Worm (Caenorhabditis elegans) whole organism, young adult: ENCODE data around the gene math-42.
A peak's percentile ranks its signal among the peaks of the same experiment; 100 is the strongest.

Source experiments
- D2030.7 ChIP-seq: fragments of 200-800 bp; sonication (Bioruptor generic); IDR thresholded peaks from 2 replicates; pipeline ENCODE4 v1.3.6; 2022; ENCODE audit warnings: missing genetic modification reagents, missing genetic modification characterization, missing compliant biosample characterization
- F33H1.4 ChIP-seq: fragments of 200-800 bp; sonication (Bioruptor generic); IDR thresholded peaks from 2 replicates; pipeline ENCODE4 v1.3.6; 2022; ENCODE audit warnings: missing genetic modification reagents, missing genetic modification characterization, missing compliant biosample characterization
- F39B2.1 ChIP-seq: fragments of 200-800 bp; sonication (Bioruptor generic); IDR thresholded peaks from 2 replicates; pipeline ENCODE4 v1.3.6; 2022; ENCODE audit warnings: missing genetic modification reagents, missing genetic modification characterization, missing compliant biosample characterization
- K12H6.12 ChIP-seq: fragments of 200-800 bp; sonication (Bioruptor generic); optimal IDR thresholded peaks from 2 replicates; lab custom pipeline; 2018; ENCODE audit warnings: mild to moderate bottlenecking, missing genetic modification characterization, missing compliant biosample characterization
- T07F8.4 ChIP-seq: sonication (generic microtip); optimal IDR thresholded peaks from 2 replicates; lab custom pipeline; 2016; ENCODE audit warnings: mild to moderate bottlenecking, missing genetic modification characterization, moderate library complexity, missing compliant biosample characterization
- ZK185.1 ChIP-seq: sonication (generic microtip); optimal IDR thresholded peaks from 2 replicates; lab custom pipeline; 2016; ENCODE audit warnings: mild to moderate bottlenecking, missing genetic modification characterization, missing compliant biosample characterization; ENCODE audit not compliant: poor library complexity, severe bottlenecking
- athp-1 ChIP-seq: sonication (generic microtip); optimal IDR thresholded peaks from 2 replicates; lab custom pipeline; 2017; ENCODE audit warnings: mild to moderate bottlenecking, missing genetic modification characterization, missing compliant biosample characterization
- attf-3 ChIP-seq: fragments of 200-800 bp; sonication (Bioruptor generic); conservative IDR thresholded peaks from 2 replicates; pipeline ENCODE4 v1.3.6; 2022; ENCODE audit warnings: missing genetic modification reagents, missing genetic modification characterization, missing compliant biosample characterization
- attf-5 ChIP-seq: fragments of 200-800 bp; sonication (Bioruptor generic); optimal IDR thresholded peaks from 2 replicates; lab custom pipeline; 2018; ENCODE audit warnings: mild to moderate bottlenecking, missing genetic modification characterization, missing compliant biosample characterization
- bed-2 ChIP-seq: fragments of 200-800 bp; sonication (Bioruptor generic); IDR thresholded peaks from 2 replicates; pipeline ENCODE4 v1.3.6; 2022; ENCODE audit warnings: missing genetic modification reagents, missing genetic modification characterization, missing compliant biosample characterization
- ceh-27 ChIP-seq: fragments of 200-800 bp; sonication (Bioruptor generic); optimal IDR thresholded peaks from 2 replicates; lab custom pipeline; 2018; ENCODE audit warnings: mild to moderate bottlenecking, missing genetic modification characterization, moderate library complexity, missing compliant biosample characterization
- dox-1 ChIP-seq: fragments of 200-800 bp; sonication (Bioruptor generic); IDR thresholded peaks from 2 replicates; pipeline ENCODE4 v1.3.6; 2022; ENCODE audit warnings: missing genetic modification reagents, missing genetic modification characterization, missing compliant biosample characterization
- efl-1 ChIP-seq: fragments of 150-350 bp; optimal IDR thresholded peaks from 2 replicates; lab custom pipeline; 2014; ENCODE audit warnings: missing biosample characterization, missing genetic modification reagents, missing genetic modification characterization
- hmg-1.2 ChIP-seq: fragments of 200-800 bp; sonication (Bioruptor generic); IDR thresholded peaks from 2 replicates; pipeline ENCODE4 v1.3.6; 2022; ENCODE audit warnings: missing genetic modification reagents, missing genetic modification characterization, missing compliant biosample characterization
- lag-1 ChIP-seq: fragments of 200-800 bp; sonication (Bioruptor generic); IDR thresholded peaks from 2 replicates; pipeline ENCODE4 v1.3.6; 2022; ENCODE audit warnings: missing genetic modification reagents, missing genetic modification characterization, missing compliant biosample characterization
- let-607 ChIP-seq, 2 experiments: fragments of 200-800 bp in 1 of 2; sonication (Bioruptor generic) in 1 of 2; sonication (generic microtip) in 1 of 2; optimal IDR thresholded peaks; 2 replicates each; lab custom pipeline; 2016 to 2018; ENCODE audit warnings: mild to moderate bottlenecking in 2 of 2, missing compliant biosample characterization in 2 of 2, missing genetic modification characterization in 2 of 2, moderate library complexity in 2 of 2, missing genotype in 1 of 2
- lin-54 ChIP-seq: fragments of 200-800 bp; sonication (Bioruptor generic); optimal IDR thresholded peaks from 2 replicates; lab custom pipeline; 2018; ENCODE audit warnings: mild to moderate bottlenecking, missing genetic modification characterization, missing compliant biosample characterization
- lsl-1 ChIP-seq: fragments of 200-800 bp; sonication (Bioruptor generic); optimal IDR thresholded peaks from 2 replicates; lab custom pipeline; 2018; ENCODE audit warnings: mild to moderate bottlenecking, missing genetic modification characterization, moderate library complexity, missing compliant biosample characterization
- lsy-27 ChIP-seq: sonication (generic microtip); optimal IDR thresholded peaks from 2 replicates; lab custom pipeline; 2017; ENCODE audit warnings: missing genetic modification characterization, mild to moderate bottlenecking, missing compliant biosample characterization, antibody characterized with exemption, missing genotype, borderline replicate concordance; ENCODE audit not compliant: insufficient read depth
- madf-3 ChIP-seq: fragments of 200-800 bp; sonication (Bioruptor generic); IDR thresholded peaks from 2 replicates; pipeline ENCODE4 v1.3.6; 2022; ENCODE audit warnings: missing genetic modification reagents, missing genetic modification characterization, missing compliant biosample characterization
- madf-6 ChIP-seq: fragments of 200-800 bp; sonication (Bioruptor generic); IDR thresholded peaks from 2 replicates; pipeline ENCODE4 v1.3.6; 2022; ENCODE audit warnings: missing genetic modification reagents, missing genetic modification characterization, missing compliant biosample characterization
- mcd-1 ChIP-seq: fragments of 200-800 bp; sonication (Bioruptor generic); IDR thresholded peaks from 2 replicates; pipeline ENCODE4 v1.3.6; 2022; ENCODE audit warnings: missing genetic modification reagents, missing genetic modification characterization, missing compliant biosample characterization
- mes-4 ChIP-seq: sonication (generic microtip); optimal IDR thresholded peaks from 2 replicates; lab custom pipeline; 2016; ENCODE audit warnings: missing genotype, missing genetic modification characterization, missing compliant biosample characterization
- nfya-1 ChIP-seq: sonication (generic microtip); optimal IDR thresholded peaks from 2 replicates; lab custom pipeline; 2017; ENCODE audit warnings: antibody characterized with exemption, missing compliant biosample characterization, missing genetic modification characterization, borderline replicate concordance; ENCODE audit not compliant: insufficient read depth
- nfyb-1 ChIP-seq: fragments of 200-800 bp; sonication (Bioruptor generic); IDR thresholded peaks from 2 replicates; pipeline ENCODE4 v1.3.6; 2022; ENCODE audit warnings: missing genetic modification reagents, missing genetic modification characterization, missing compliant biosample characterization
- nhr-27 ChIP-seq: fragments of 200-800 bp; sonication (Bioruptor generic); optimal IDR thresholded peaks from 2 replicates; lab custom pipeline; 2018; ENCODE audit warnings: mild to moderate bottlenecking, missing genetic modification characterization, moderate library complexity, missing compliant biosample characterization
- nhr-80 ChIP-seq: sonication (generic microtip); optimal IDR thresholded peaks from 2 replicates; lab custom pipeline; 2016; ENCODE audit warnings: missing genetic modification characterization, missing compliant biosample characterization
- rec-8 ChIP-seq, 2 experiments: sonication (generic microtip); optimal IDR thresholded peaks; 2 replicates each; lab custom pipeline; 2016; ENCODE audit warnings: mild to moderate bottlenecking in 2 of 2, missing genetic modification characterization in 2 of 2, missing genetic modification reagents in 2 of 2, missing genotype in 2 of 2, missing biosample characterization in 1 of 2, missing compliant biosample characterization in 1 of 2, moderate library complexity in 1 of 2
- rpc-1 ChIP-seq, 2 experiments: fragments of 150-350 bp in 1 of 2; sonication (generic microtip) in 1 of 2; optimal IDR thresholded peaks; 2 replicates each; lab custom pipeline; 2014 to 2018; ENCODE audit warnings: missing biosample characterization in 1 of 2, missing genetic modification characterization in 1 of 2, missing genetic modification reagents in 1 of 2, missing genotype in 1 of 2
- sea-2 ChIP-seq: fragments of 200-800 bp; sonication (Bioruptor generic); IDR thresholded peaks from 2 replicates; pipeline ENCODE4 v1.3.6; 2022; ENCODE audit warnings: missing genetic modification characterization, missing compliant biosample characterization
- snpc-1.1 ChIP-seq: sonication (generic microtip); optimal IDR thresholded peaks from 2 replicates; lab custom pipeline; 2017; ENCODE audit warnings: missing genetic modification characterization, mild to moderate bottlenecking, missing compliant biosample characterization, antibody characterized with exemption, moderate library complexity, missing genotype, missing genetic modification reagents; ENCODE audit not compliant: insufficient read depth
- snpc-3.4 ChIP-seq: sonication (generic microtip); optimal IDR thresholded peaks from 2 replicates; lab custom pipeline; 2017; ENCODE audit warnings: missing genetic modification characterization, mild to moderate bottlenecking, missing compliant biosample characterization, antibody characterized with exemption, moderate library complexity, missing genotype, missing genetic modification reagents
- snpc-4 ChIP-seq, 5 experiments: fragments of 150-350 bp in 1 of 5; sonication (generic microtip) in 4 of 5; optimal IDR thresholded peaks; 2 replicates each; lab custom pipeline; 2014 to 2018; ENCODE audit warnings: missing genetic modification characterization in 5 of 5, missing biosample characterization in 3 of 5, antibody characterized with exemption in 2 of 5, mild to moderate bottlenecking in 2 of 5, missing compliant biosample characterization in 2 of 5, missing genotype in 2 of 5, moderate library complexity in 2 of 5, missing genetic modification reagents in 1 of 5
- sptf-2 ChIP-seq: fragments of 200-800 bp; sonication (Bioruptor generic); optimal IDR thresholded peaks from 2 replicates; lab custom pipeline; 2018; ENCODE audit warnings: mild to moderate bottlenecking, missing genetic modification characterization, missing compliant biosample characterization
- tbp1 ChIP-seq: fragments of 200-800 bp; sonication (Bioruptor generic); optimal IDR thresholded peaks from 2 replicates; lab custom pipeline; 2018; ENCODE audit warnings: mild to moderate bottlenecking, missing genetic modification characterization, missing compliant biosample characterization
- zfh-2 ChIP-seq: fragments of 200-800 bp; sonication (Bioruptor generic); conservative IDR thresholded peaks from 2 replicates; pipeline ENCODE4 v1.3.6; 2022; ENCODE audit warnings: missing genetic modification reagents, missing genetic modification characterization, missing compliant biosample characterization
- ztf-18 ChIP-seq: sonication (generic microtip); optimal IDR thresholded peaks from 2 replicates; lab custom pipeline; 2016; ENCODE audit warnings: missing genotype, mild to moderate bottlenecking, missing genetic modification characterization, missing compliant biosample characterization
- ztf-22 ChIP-seq: fragments of 200-800 bp; sonication (Bioruptor generic); optimal IDR thresholded peaks from 2 replicates; lab custom pipeline; 2018; ENCODE audit warnings: mild to moderate bottlenecking, missing genetic modification characterization, moderate library complexity, missing compliant biosample characterization
- ztf-3 ChIP-seq: fragments of 200-800 bp; sonication (Bioruptor generic); optimal IDR thresholded peaks from 2 replicates; lab custom pipeline; 2018; ENCODE audit warnings: mild to moderate bottlenecking, missing genetic modification characterization, missing compliant biosample characterization

math-42 gene

ce11 chrII:2099139-2099976, at the start of gene math-42:
TSS of gene math-42 (plus strand) at chrII:2099926.
- TF ChIP-seq nhr-80 (tag; lab: Kevin White, UChicago) (peak; percentile 27), lsy-27 (no peak)

DNA sequence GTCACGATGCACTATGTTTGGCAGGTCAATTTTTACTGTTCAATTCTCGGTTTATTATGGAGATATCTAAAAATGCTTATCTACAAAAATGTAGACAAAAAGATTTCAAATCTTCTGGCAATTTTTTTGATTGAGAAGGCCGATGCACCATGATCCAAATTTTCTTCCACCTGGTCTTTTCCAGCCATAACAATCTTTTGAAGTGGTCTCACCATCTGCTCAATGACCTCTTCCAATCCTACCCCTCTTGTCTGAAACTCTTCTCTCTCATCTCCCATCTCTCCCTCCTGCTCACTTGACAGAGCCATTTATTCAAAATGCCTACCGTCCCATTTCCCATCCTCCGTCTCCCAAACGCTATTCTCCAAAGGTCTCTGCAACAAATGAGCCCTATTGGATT, 48.4 kb upstream of the math-42 start, which contains the start of gene fbxb-35:
Gene fbxb-35, plus strand, starts transcription at position 301 of the 400 bp plus-strand sequence.
- TF ChIP-seq mes-4 (tag; lab: Kevin White, UChicago) (no peak), athp-1 (no peak), snpc-4 (GFP tag; optimal IDR thresholded peaks at IDR 0.05; lab: Kevin White, UChicago) (no peak), snpc-4 (tag; optimal IDR thresholded peaks at IDR 0.05; lab: Kevin White, UChicago) (no peak)

DNA sequence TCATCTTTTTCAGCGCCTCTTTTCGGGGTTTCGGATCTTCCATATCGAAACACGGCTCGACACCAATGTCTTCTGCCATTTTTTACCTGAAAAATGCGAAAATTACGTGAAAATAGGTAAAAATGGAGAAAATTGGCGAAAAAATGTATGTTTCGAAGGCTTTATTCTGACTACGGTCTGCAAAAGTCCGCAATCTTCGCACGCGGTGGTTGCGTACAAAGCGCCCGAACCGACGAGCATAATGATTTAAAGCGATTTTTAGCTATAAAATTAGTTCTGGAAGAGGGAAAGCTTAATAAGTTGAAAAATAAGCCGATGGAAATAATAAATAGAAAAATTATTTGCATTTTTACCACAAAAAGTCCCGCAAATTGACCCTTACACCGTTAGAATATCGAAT, 40.7 kb upstream of the math-42 start, which contains the start of gene F07E5.5:
Gene F07E5.5, minus strand, starts transcription at position 86 of the 400 bp plus-strand sequence.
- peak; percentile 12 for TF ChIP-seq tbp1 (GFP tag; lab: Kevin White, UChicago)
- peak; percentile 16 for TF ChIP-seq efl-1
- TF ChIP-seq lag-1 (GFP tag; lab: Robert Waterston, UW), result no peak
- peak; percentile 1 for TF ChIP-seq attf-5 (GFP tag; lab: Kevin White, UChicago)
- peak; percentile 45; the same call in 1 of the 2 replicates for TF ChIP-seq hmg-1.2
- TF ChIP-seq attf-3, result peak; percentile 20; the same call in 1 of the 2 replicates
- peak; percentile 18 for TF ChIP-seq lin-54 (GFP tag; lab: Kevin White, UChicago)
- TF ChIP-seq nhr-27 (tag; lab: Kevin White, UChicago), result no peak
- peak; percentile 82 for TF ChIP-seq lsl-1 (GFP tag; lab: Kevin White, UChicago)
- TF ChIP-seq athp-1, result peak; percentile 5
- TF ChIP-seq T07F8.4 (tag; lab: Kevin White, UChicago), result no peak
- TF ChIP-seq dox-1, result peak; percentile 49; the same call in 1 of the 2 replicates
- no peak for TF ChIP-seq F39B2.1 (GFP tag; lab: Robert Waterston, UW)
- no peak for TF ChIP-seq snpc-3.4 (tag; lab: Kevin White, UChicago)
- TF ChIP-seq mcd-1 (GFP tag; lab: Robert Waterston, UW), result peak; percentile 63
- no peak for TF ChIP-seq zfh-2 (GFP tag; lab: Robert Waterston, UW)
- peak; percentile 37; the same call in 1 of the 2 replicates for TF ChIP-seq D2030.7 (GFP tag; lab: Robert Waterston, UW)
- TF ChIP-seq, all 124 proteins: peak for 11

DNA sequence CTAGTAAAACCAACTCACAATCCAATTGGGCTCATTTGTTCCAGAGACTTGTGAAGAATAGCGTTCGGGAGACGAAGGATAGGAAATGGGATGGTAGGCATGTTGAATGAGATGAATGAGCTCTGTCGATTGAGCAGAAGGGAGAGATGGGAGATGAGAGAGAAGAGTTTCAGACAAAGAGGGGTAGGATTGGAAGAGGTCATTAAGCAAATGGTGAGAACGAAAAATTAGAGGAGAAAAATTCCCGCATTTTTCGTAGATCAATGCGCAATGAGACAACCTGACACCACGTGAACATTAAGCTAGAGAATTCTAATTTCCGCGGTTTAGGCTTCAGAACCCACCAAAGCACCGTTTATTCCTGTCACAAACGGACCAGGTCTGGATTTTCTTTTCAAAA, 35.7 kb upstream of the math-42 start, which contains the start of gene F07E5.13:
Gene F07E5.13, minus strand, starts transcription at position 101 of the 400 bp plus-strand sequence.
- no peak for TF ChIP-seq ztf-22 (GFP tag; lab: Kevin White, UChicago)
- TF ChIP-seq ztf-3 (GFP tag; lab: Kevin White, UChicago), result no peak
- TF ChIP-seq snpc-1.1 (tag; lab: Kevin White, UChicago), result no peak
- TF ChIP-seq ztf-18 (tag; lab: Kevin White, UChicago), result no peak
- no peak for TF ChIP-seq madf-3
- TF ChIP-seq rec-8 (tag; optimal IDR thresholded peaks at IDR 0.05; lab: Kevin White, UChicago), result no peak
- no peak for TF ChIP-seq bed-2 (GFP tag; lab: Robert Waterston, UW)
- no peak for TF ChIP-seq rpc-1 (optimal IDR thresholded peaks at IDR 0.05; lab: Kevin White, UChicago)
- TF ChIP-seq rpc-1 (tag; optimal IDR thresholded peaks at IDR 0.05; lab: Kevin White, UChicago), result no peak
- TF ChIP-seq let-607 (tag; optimal IDR thresholded peaks at IDR 0.05; lab: Kevin White, UChicago), result no peak
- TF ChIP-seq nfya-1, result no peak
- TF ChIP-seq madf-6, result no peak
- no peak for TF ChIP-seq K12H6.12
- no peak for TF ChIP-seq nfyb-1
- TF ChIP-seq sptf-2 (GFP tag; lab: Kevin White, UChicago), result no peak
- no peak for TF ChIP-seq ZK185.1 (tag; lab: Kevin White, UChicago)
- TF ChIP-seq ceh-27 (GFP tag; lab: Kevin White, UChicago), result no peak
- TF ChIP-seq sea-2 (GFP tag; lab: Robert Waterston, UW), result no peak
- TF ChIP-seq F33H1.4 (GFP tag; lab: Robert Waterston, UW), result no peak
